Fruit fly (Drosophila melanogaster) whole organism, embryonic: Measurements from ENCODE around the gene Tim9b.

Experiments used
- ATbp ChIP-seq: fragments of 200-800 bp; sonication (Bioruptor generic); optimal IDR thresholded peaks from 2 replicates; lab custom pipeline; 2017; ENCODE audit warnings: missing biosample characterization, mild to moderate bottlenecking, missing genetic modification characterization, missing genetic modification reagents
- Bdp1 ChIP-seq: fragments of 200-800 bp; sonication (Bioruptor generic); optimal IDR thresholded peaks from 3 replicates; lab custom pipeline; 2016; ENCODE audit warnings: missing biosample characterization, missing genetic modification characterization
- CG10267 ChIP-seq: fragments of 200-800 bp; sonication (Bioruptor generic); optimal IDR thresholded peaks from 2 replicates; lab custom pipeline; 2018; ENCODE audit warnings: missing biosample characterization, mild to moderate bottlenecking, missing genetic modification characterization, moderate library complexity
- CG10462 ChIP-seq: fragments of 200-800 bp; sonication (Bioruptor generic); optimal IDR thresholded peaks from 2 replicates; lab custom pipeline; 2016; ENCODE audit warnings: missing biosample characterization, missing genetic modification characterization
- CG13775 ChIP-seq: fragments of 200-800 bp; sonication (Bioruptor generic); optimal IDR thresholded peaks from 3 replicates; lab custom pipeline; 2017; ENCODE audit warnings: missing biosample characterization, mild to moderate bottlenecking, missing genetic modification characterization
- CG15011 ChIP-seq: fragments of 200-800 bp; sonication (Bioruptor generic); optimal IDR thresholded peaks from 3 replicates; lab custom pipeline; 2018; ENCODE audit warnings: missing biosample characterization, mild to moderate bottlenecking, missing genetic modification characterization
- CG17568 ChIP-seq: fragments of 200-800 bp; sonication (Bioruptor generic); optimal IDR thresholded peaks from 2 replicates; lab custom pipeline; 2018; ENCODE audit warnings: missing biosample characterization, mild to moderate bottlenecking, missing genetic modification characterization, moderate library complexity
- CG17802 ChIP-seq: fragments of 200-800 bp; sonication (Bioruptor generic); optimal IDR thresholded peaks from 2 replicates; lab custom pipeline; 2018; ENCODE audit warnings: missing biosample characterization, mild to moderate bottlenecking, missing genetic modification characterization, moderate library complexity
- CG2116 ChIP-seq: fragments of 200-800 bp; sonication (Bioruptor generic); optimal IDR thresholded peaks from 3 replicates; lab custom pipeline; 2018; ENCODE audit warnings: missing biosample characterization, mild to moderate bottlenecking, missing genetic modification characterization
- CG2889 ChIP-seq: fragments of 200-800 bp; sonication (Bioruptor generic); IDR thresholded peaks from 3 replicates; pipeline ENCODE4 v1.3.6; 2022; ENCODE audit warnings: missing biosample characterization, missing genetic modification characterization
- CG30431 ChIP-seq: fragments of 200-800 bp; sonication (Bioruptor generic); optimal IDR thresholded peaks from 2 replicates; lab custom pipeline; 2017; ENCODE audit warnings: missing biosample characterization, missing genetic modification characterization
- CG3847 ChIP-seq: fragments of 200-800 bp; sonication (Bioruptor generic); IDR thresholded peaks from 2 replicates; pipeline ENCODE4 v1.3.6; 2022; ENCODE audit warnings: missing biosample characterization, missing genetic modification characterization
- CG42726 ChIP-seq: fragments of 200-800 bp; sonication (Bioruptor generic); IDR thresholded peaks from 2 replicates; pipeline ENCODE4 v1.3.6; 2022; ENCODE audit warnings: missing biosample characterization, missing genetic modification characterization; ENCODE audit not compliant: partially characterized antibody
- CG5953 ChIP-seq: fragments of 200-800 bp; sonication (Bioruptor generic); IDR thresholded peaks from 2 replicates; pipeline ENCODE4 v1.3.6; 2022; ENCODE audit warnings: missing biosample characterization, missing genetic modification characterization
- CG6683 ChIP-seq: fragments of 200-800 bp; sonication (Bioruptor generic); optimal IDR thresholded peaks from 2 replicates; lab custom pipeline; 2017; ENCODE audit warnings: missing biosample characterization, mild to moderate bottlenecking, missing genetic modification characterization, missing genetic modification reagents
- CG6791 ChIP-seq: fragments of 200-800 bp; sonication (Bioruptor generic); IDR thresholded peaks from 3 replicates; pipeline ENCODE4 v1.3.6; 2022; ENCODE audit warnings: missing biosample characterization, missing genetic modification characterization; ENCODE audit not compliant: partially characterized antibody
- CG7357 ChIP-seq: fragments of 200-800 bp; sonication (Bioruptor generic); IDR thresholded peaks from 3 replicates; pipeline ENCODE4 v1.3.6; 2022; ENCODE audit warnings: missing biosample characterization, missing genetic modification characterization
- CG8281 ChIP-seq: fragments of 200-800 bp; sonication (Bioruptor generic); optimal IDR thresholded peaks from 2 replicates; lab custom pipeline; 2018; ENCODE audit warnings: missing biosample characterization, mild to moderate bottlenecking, missing genetic modification characterization, moderate library complexity
- CG8359 ChIP-seq: fragments of 200-800 bp; sonication (Bioruptor generic); optimal IDR thresholded peaks from 2 replicates; lab custom pipeline; 2017; ENCODE audit warnings: missing biosample characterization, mild to moderate bottlenecking, missing genetic modification characterization, borderline replicate concordance
- CG8478 ChIP-seq: fragments of >200 bp; optimal IDR thresholded peaks from 2 replicates; lab custom pipeline; 2018
- CHES-1-like ChIP-seq: fragments of 200-800 bp; sonication (Bioruptor generic); optimal IDR thresholded peaks from 2 replicates; lab custom pipeline; 2016; ENCODE audit warnings: missing biosample characterization, missing genetic modification characterization
- CoRest ChIP-seq: fragments of 200-800 bp; sonication (Bioruptor generic); optimal IDR thresholded peaks from 3 replicates; lab custom pipeline; 2018; ENCODE audit warnings: missing biosample characterization, mild to moderate bottlenecking, missing genetic modification characterization, moderate library complexity
- H15 ChIP-seq: fragments of 200-800 bp; sonication (Bioruptor generic); IDR thresholded peaks from 3 replicates; pipeline ENCODE4 v1.3.6; 2022; ENCODE audit warnings: missing biosample characterization, missing genetic modification characterization
- HHEX ChIP-seq: fragments of 200-800 bp; sonication (Bioruptor generic); optimal IDR thresholded peaks from 3 replicates; lab custom pipeline; 2017; ENCODE audit warnings: missing biosample characterization, mild to moderate bottlenecking, missing genetic modification characterization, missing genetic modification reagents
- Hey ChIP-seq: fragments of 200-800 bp; sonication (Bioruptor generic); optimal IDR thresholded peaks from 3 replicates; lab custom pipeline; 2018; ENCODE audit warnings: missing biosample characterization, mild to moderate bottlenecking, missing genetic modification characterization
- Hmx ChIP-seq: fragments of 200-800 bp; sonication (Bioruptor generic); optimal IDR thresholded peaks from 2 replicates; lab custom pipeline; 2016; ENCODE audit warnings: missing biosample characterization, missing genetic modification characterization
- Neu2 ChIP-seq: fragments of 200-800 bp; sonication (Bioruptor generic); optimal IDR thresholded peaks from 3 replicates; lab custom pipeline; 2016; ENCODE audit warnings: missing biosample characterization, missing genetic modification characterization, borderline replicate concordance
- NfI ChIP-seq: fragments of 200-800 bp; sonication (Bioruptor generic); optimal IDR thresholded peaks from 3 replicates; lab custom pipeline; 2018; ENCODE audit warnings: missing biosample characterization, mild to moderate bottlenecking, missing genetic modification characterization, moderate library complexity
- PHDP ChIP-seq: fragments of 200-800 bp; sonication (Bioruptor generic); optimal IDR thresholded peaks from 3 replicates; lab custom pipeline; 2018; ENCODE audit warnings: missing biosample characterization, mild to moderate bottlenecking, missing genetic modification characterization, moderate library complexity
- Poxn ChIP-seq: fragments of 200-800 bp; sonication (Bioruptor generic); IDR thresholded peaks from 2 replicates; pipeline ENCODE4 v1.3.6; 2022; ENCODE audit warnings: missing biosample characterization, missing genetic modification characterization
- Ptx1 ChIP-seq: fragments of 200-800 bp; sonication (Bioruptor generic); IDR thresholded peaks from 2 replicates; pipeline ENCODE4 v1.3.6; 2022; ENCODE audit warnings: missing biosample characterization, missing genetic modification characterization
- Rx ChIP-seq: fragments of 200-800 bp; sonication (Bioruptor generic); IDR thresholded peaks from 2 replicates; pipeline ENCODE4 v1.3.6; 2022; ENCODE audit warnings: missing biosample characterization, missing genetic modification characterization
- Sin3A ChIP-seq: fragments of >200 bp; optimal IDR thresholded peaks from 2 replicates; lab custom pipeline; 2018
- YL-1 ChIP-seq: fragments of 200-800 bp; sonication (Bioruptor generic); optimal IDR thresholded peaks from 3 replicates; lab custom pipeline; 2017; ENCODE audit warnings: missing biosample characterization, mild to moderate bottlenecking, missing genetic modification characterization
- al ChIP-seq: fragments of 200-800 bp; sonication (Bioruptor generic); IDR thresholded peaks from 2 replicates; pipeline ENCODE4 v1.3.6; 2022; ENCODE audit warnings: missing biosample characterization, missing genetic modification characterization
- ash1 ChIP-seq: fragments of 200-800 bp; sonication (Bioruptor generic); optimal IDR thresholded peaks from 2 replicates; lab custom pipeline; 2018; ENCODE audit warnings: missing biosample characterization, mild to moderate bottlenecking, missing genetic modification characterization
- dmrt11E ChIP-seq: fragments of 200-800 bp; sonication (Bioruptor generic); optimal IDR thresholded peaks from 3 replicates; lab custom pipeline; 2018; ENCODE audit warnings: missing biosample characterization, mild to moderate bottlenecking, missing genetic modification characterization, moderate library complexity
- dmrt99B ChIP-seq: fragments of 200-800 bp; sonication (Bioruptor generic); optimal IDR thresholded peaks from 2 replicates; lab custom pipeline; 2018; ENCODE audit warnings: missing biosample characterization, mild to moderate bottlenecking, missing genetic modification characterization, moderate library complexity
- inv ChIP-seq: fragments of 200-800 bp; sonication (Bioruptor generic); IDR thresholded peaks from 2 replicates; pipeline ENCODE4 v1.3.6; 2022; ENCODE audit warnings: missing biosample characterization, missing genetic modification characterization; ENCODE audit not compliant: partially characterized antibody
- klu ChIP-seq: fragments of 200-800 bp; sonication (Bioruptor generic); IDR thresholded peaks from 2 replicates; pipeline ENCODE4 v1.3.6; 2022; ENCODE audit warnings: missing biosample characterization, missing genetic modification characterization
- otp ChIP-seq: fragments of 200-800 bp; sonication (Bioruptor generic); IDR thresholded peaks from 3 replicates; pipeline ENCODE4, ENCODE4 v1.3.6; 2022; ENCODE audit warnings: missing biosample characterization, missing genetic modification characterization
- pan ChIP-seq, 4 experiments: fragments of >200 bp in 3 of 4; fragments of 200-800 bp in 1 of 4; sonication (Bioruptor generic) in 1 of 4; optimal IDR thresholded peaks in 3 of 4; IDR thresholded peaks in 1 of 4; 2 replicates each; pipeline versions ENCODE4 v1.3.6 to Lab custom; 2017 to 2022; ENCODE audit warnings: missing biosample characterization in 2 of 4, missing genetic modification characterization in 2 of 4, mixed read lengths in 1 of 4
- phol ChIP-seq: fragments of 200-800 bp; sonication (Bioruptor generic); optimal IDR thresholded peaks from 3 replicates; lab custom pipeline; 2018; ENCODE audit warnings: missing biosample characterization, mild to moderate bottlenecking, missing genetic modification characterization, moderate library complexity
- rib ChIP-seq: fragments of 200-800 bp; sonication (Bioruptor generic); IDR thresholded peaks from 2 replicates; pipeline ENCODE4 v1.3.6; 2022; ENCODE audit warnings: missing biosample characterization, missing genetic modification characterization
- tio ChIP-seq: fragments of 200-800 bp; sonication (Bioruptor generic); optimal IDR thresholded peaks from 2 replicates; lab custom pipeline; 2017; ENCODE audit warnings: missing biosample characterization, missing genetic modification characterization, inconsistent platforms
- toy ChIP-seq: fragments of 200-800 bp; sonication (Bioruptor generic); IDR thresholded peaks from 2 replicates; pipeline ENCODE4 v1.3.6; 2022; ENCODE audit warnings: missing biosample characterization, missing genetic modification characterization
- wor ChIP-seq: fragments of 200-800 bp; sonication (Bioruptor generic); IDR thresholded peaks from 2 replicates; pipeline ENCODE4 v1.3.6; 2022; ENCODE audit warnings: missing biosample characterization, missing genetic modification characterization
- yki ChIP-seq: fragments of >200 bp; optimal IDR thresholded peaks from 3 replicates; lab custom pipeline; 2018
- zf30C ChIP-seq: fragments of 200-800 bp; sonication (Bioruptor generic); optimal IDR thresholded peaks from 3 replicates; lab custom pipeline; 2018; ENCODE audit warnings: missing biosample characterization, mild to moderate bottlenecking, missing genetic modification characterization

The Tim9b gene

dm6 chrX:19651757-19652419 is 33.6 kb upstream of the Tim9b start, which contains the start of the genes Ranbp21 and Elys (continued):
- TF ChIP-seq CG10267: peak; percentile 93
- TF ChIP-seq CG8478: no peak
- no peak for TF ChIP-seq HHEX (GFP tag; lab: Kevin White, UChicago)
- no peak for TF ChIP-seq toy (GFP tag; lab: Robert Waterston, UW)
- peak; percentile 27 for TF ChIP-seq NfI (GFP tag; lab: Kevin White, UChicago)
- no peak for TF ChIP-seq zf30C (GFP tag; lab: Kevin White, UChicago)
- TF ChIP-seq Ptx1 (GFP tag; lab: Robert Waterston, UW): peak; percentile 63; the same call in 1 of the 2 replicates
- TF ChIP-seq Neu2 (GFP tag; lab: Kevin White, UChicago): no peak
- TF ChIP-seq CG2116: peak; percentile 40
- TF ChIP-seq Rx (GFP tag; lab: Robert Waterston, UW): peak; percentile 57
- peak; percentile 64 for TF ChIP-seq YL-1 (GFP tag; lab: Kevin White, UChicago)
- TF ChIP-seq tio (GFP tag; lab: Kevin White, UChicago): no peak
- peak; percentile 20 for TF ChIP-seq CG17802 (tag; lab: Kevin White, UChicago)
- TF ChIP-seq CoRest (tag; lab: Kevin White, UChicago): peak; percentile 55
- TF ChIP-seq wor (GFP tag; lab: Robert Waterston, UW): 0 out of 2 replicates have a peak, but pooled peaks have one; percentile 39
- TF ChIP-seq inv (GFP tag; lab: Robert Waterston, UW): peak; percentile 45; the same call in 1 of the 2 replicates
- peak; percentile 46; the same call in 1 of the 3 replicates for TF ChIP-seq H15 (GFP tag; lab: Robert Waterston, UW)
- no peak for TF ChIP-seq PHDP (tag; lab: Kevin White, UChicago)
- TF ChIP-seq ash1: no peak
- TF ChIP-seq CG15011: no peak
- TF ChIP-seq CG6791 (GFP tag; lab: Robert Waterston, UW): peak; percentile 6; the same call in 1 of the 3 replicates
- TF ChIP-seq CG5953 (GFP tag; lab: Robert Waterston, UW): no peak
- TF ChIP-seq phol (tag; lab: Kevin White, UChicago): peak; percentile 59
- no peak for TF ChIP-seq yki (lab: Kevin White, UChicago)
- no peak for TF ChIP-seq CG42726
- TF ChIP-seq dmrt99B: no peak
- peak; percentile 78 for TF ChIP-seq CG3847 (GFP tag; lab: Robert Waterston, UW)
- peak; percentile 58 for TF ChIP-seq CG13775 (GFP tag; lab: Kevin White, UChicago)
- peak; percentile 58 for TF ChIP-seq klu (GFP tag; lab: Robert Waterston, UW)
- TF ChIP-seq Sin3A (lab: Kevin White, UChicago): peak; percentile 95
- TF ChIP-seq pan (optimal IDR thresholded peaks at IDR 0.05; lab: Kevin White, UChicago): no peak
- peak in 1 of 2 experiments; percentile 68 for TF ChIP-seq pan (GFP tag; optimal IDR thresholded peaks at IDR 0.05 in 1 of 2, IDR thresholded peaks at IDR 0.05 in 1 of 2)
- TF ChIP-seq al: peak; percentile 49; the same call in 1 of the 2 replicates
- TF ChIP-seq CG2889 (GFP tag; lab: Robert Waterston, UW): 0 out of 3 replicates have a peak, but pooled peaks have one; percentile 27
- TF ChIP-seq Poxn (GFP tag; lab: Robert Waterston, UW): no peak
- no peak for TF ChIP-seq CG6683 (GFP tag; lab: Kevin White, UChicago)
- TF ChIP-seq CG30431 (GFP tag; lab: Kevin White, UChicago): peak; percentile 15
- peak; percentile 86 for TF ChIP-seq rib
- TF ChIP-seq CG8281 (tag; lab: Kevin White, UChicago): no peak
- TF ChIP-seq CG10462 (GFP tag; lab: Kevin White, UChicago): peak; percentile 77
- TF ChIP-seq CG17568 (GFP tag; lab: Kevin White, UChicago): no peak
- TF ChIP-seq CG7357 (GFP tag; lab: Robert Waterston, UW): peak; percentile 42; the same call in 1 of the 3 replicates
- no peak for TF ChIP-seq ATbp (GFP tag; lab: Kevin White, UChicago)
- TF ChIP-seq otp: no peak
- TF ChIP-seq CHES-1-like (GFP tag; lab: Kevin White, UChicago): peak; percentile 82
- peak; percentile 45 for TF ChIP-seq dmrt11E (tag; lab: Kevin White, UChicago)
- peak; percentile 41 for TF ChIP-seq Bdp1 (GFP tag; lab: Kevin White, UChicago)
- TF ChIP-seq Hey (tag; lab: Kevin White, UChicago): no peak
- no peak for TF ChIP-seq CG8359 (GFP tag; lab: Kevin White, UChicago)
- no peak for TF ChIP-seq Hmx (GFP tag; lab: Kevin White, UChicago)
